Fruit fly (Drosophila melanogaster): Measurements from ENCODE around the gene CheB38a.

The CheB38a gene

DNA sequence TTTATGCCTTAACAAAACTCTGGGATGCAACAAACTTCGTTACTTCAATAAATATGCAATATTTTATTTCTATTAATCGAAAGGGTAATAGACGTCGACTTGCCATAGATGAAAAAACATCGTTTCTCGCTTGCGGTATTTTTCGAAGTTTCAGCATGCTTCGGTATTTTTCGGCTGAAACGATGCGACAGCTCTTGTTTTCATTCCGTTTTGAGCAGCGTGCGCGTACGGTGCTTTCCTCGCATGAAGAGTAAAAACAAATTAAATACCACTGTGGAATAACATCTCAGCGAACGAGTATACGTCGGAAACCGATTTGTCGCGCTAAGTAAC is 20.9 kb downstream of the CheB38a start, which contains the start of gene CG9328 (continued):
- TF ChIP-seq NK7.1 (GFP tag; optimal IDR thresholded peaks at IDR 0.05) = no peak
- peak; percentile 16; the same call in 1 of the 2 replicates for TF ChIP-seq sna (GFP tag; IDR thresholded peaks at IDR 0.05; ENCODE audit: partially characterized antibody)
- TF ChIP-seq CG3163 (GFP tag; optimal IDR thresholded peaks at IDR 0.05) = no peak
- TF ChIP-seq shn (GFP tag; optimal IDR thresholded peaks at IDR 0.05) = peak; percentile 33
- TF ChIP-seq tup (GFP tag; optimal IDR thresholded peaks at IDR 0.05) = no peak
- no peak for TF ChIP-seq luna (GFP tag; optimal IDR thresholded peaks at IDR 0.05)
- peak; percentile 62; the same call in 1 of the 2 replicates for TF ChIP-seq CG42726 (GFP tag; IDR thresholded peaks at IDR 0.05; ENCODE audit: partially characterized antibody)
- TF ChIP-seq CG1647 (GFP tag; optimal IDR thresholded peaks at IDR 0.05) = no peak
- TF ChIP-seq lbe (GFP tag; optimal IDR thresholded peaks at IDR 0.05) = peak; percentile 59
- TF ChIP-seq CG6175 (GFP tag; IDR thresholded peaks at IDR 0.05) = no peak
- TF ChIP-seq chif (GFP tag; optimal IDR thresholded peaks at IDR 0.05) = no peak
- peak; percentile 47 for TF ChIP-seq CG2116 (GFP tag; optimal IDR thresholded peaks at IDR 0.05)
- TF ChIP-seq CG16813 (GFP tag; IDR thresholded peaks at IDR 0.05; ENCODE audit: partially characterized antibody) = no peak; the same call in 2 of the 3 replicates
- TF ChIP-seq CG1233 (GFP tag; optimal IDR thresholded peaks at IDR 0.05) = no peak
- TF ChIP-seq crol (GFP tag; IDR thresholded peaks at IDR 0.05) = no peak
- TF ChIP-seq CG5953 (GFP tag; IDR thresholded peaks at IDR 0.05) = no peak
- TF ChIP-seq bsh (GFP tag; optimal IDR thresholded peaks at IDR 0.05) = peak in 1 of 2 experiments; percentile 15
- peak; percentile 54; the same call in 1 of the 2 replicates for TF ChIP-seq CG32532 (GFP tag; IDR thresholded peaks at IDR 0.05)
- TF ChIP-seq Hsf (GFP tag; optimal IDR thresholded peaks at IDR 0.05) = no peak
- TF ChIP-seq CG13424 (tag; optimal IDR thresholded peaks at IDR 0.05) = peak; percentile 12
- no peak for TF ChIP-seq Optix (GFP tag; IDR thresholded peaks at IDR 0.05)
- TF ChIP-seq stc (GFP tag; IDR thresholded peaks at IDR 0.05) = peak; percentile 62; the same call in 1 of the 2 replicates
- TF ChIP-seq sob (GFP tag; IDR thresholded peaks at IDR 0.05) = peak; percentile 44; the same call in 1 of the 2 replicates
- TF ChIP-seq CG4282 (GFP tag; optimal IDR thresholded peaks at IDR 0.05) = no peak
- no peak for TF ChIP-seq CG1024 (GFP tag; IDR thresholded peaks at IDR 0.05)
- TF ChIP-seq mirr (GFP tag; optimal IDR thresholded peaks at IDR 0.05) = peak; percentile 53
- peak; percentile 62; the same call in 1 of the 2 replicates for TF ChIP-seq rib (GFP tag; IDR thresholded peaks at IDR 0.05)
- no peak for TF ChIP-seq vfl (GFP tag; optimal IDR thresholded peaks at IDR 0.05)
- peak; percentile 19 for TF ChIP-seq Sox102F (GFP tag; optimal IDR thresholded peaks at IDR 0.05)
- TF ChIP-seq danr (GFP tag; IDR thresholded peaks at IDR 0.05) = no peak
- TF ChIP-seq Dek (tag; optimal IDR thresholded peaks at IDR 0.05) = peak; percentile 25
- TF ChIP-seq CG18476 (GFP tag; optimal IDR thresholded peaks at IDR 0.05) = no peak
- no peak for TF ChIP-seq CG2889 (GFP tag; IDR thresholded peaks at IDR 0.05)
- TF ChIP-seq croc (GFP tag; conservative IDR thresholded peaks at IDR 0.05) = no peak
- no peak for TF ChIP-seq CG4360 (GFP tag; IDR thresholded peaks at IDR 0.05)
- no peak for TF ChIP-seq maf-S (GFP tag; optimal IDR thresholded peaks at IDR 0.05)
- TF ChIP-seq CG1529 (GFP tag; optimal IDR thresholded peaks at IDR 0.05) = no peak
- peak; percentile 49; the same call in 3 of the 4 replicates for TF ChIP-seq Dll (GFP tag; IDR thresholded peaks at IDR 0.05; ENCODE audit: partially characterized antibody)
- peak; percentile 18 for TF ChIP-seq HLH54F (GFP tag; optimal IDR thresholded peaks at IDR 0.05)
- peak; percentile 32 for TF ChIP-seq ash1 (GFP tag; optimal IDR thresholded peaks at IDR 0.05)
- no peak for TF ChIP-seq CG31388 (GFP tag; optimal IDR thresholded peaks at IDR 0.05)
- no peak for TF ChIP-seq Nf-YA (GFP tag; IDR thresholded peaks at IDR 0.05)
- no peak for TF ChIP-seq Ssrp (tag; optimal IDR thresholded peaks at IDR 0.05)
- TF ChIP-seq fd3F (GFP tag; optimal IDR thresholded peaks at IDR 0.05) = no peak
- no peak for TF ChIP-seq Hr78 (GFP tag; optimal IDR thresholded peaks at IDR 0.05)

Data from whole organism, embryonic.